Fruit fly (Drosophila melanogaster): ENCODE data around the gene Gr39a.

Gene Gr39a

DNA sequence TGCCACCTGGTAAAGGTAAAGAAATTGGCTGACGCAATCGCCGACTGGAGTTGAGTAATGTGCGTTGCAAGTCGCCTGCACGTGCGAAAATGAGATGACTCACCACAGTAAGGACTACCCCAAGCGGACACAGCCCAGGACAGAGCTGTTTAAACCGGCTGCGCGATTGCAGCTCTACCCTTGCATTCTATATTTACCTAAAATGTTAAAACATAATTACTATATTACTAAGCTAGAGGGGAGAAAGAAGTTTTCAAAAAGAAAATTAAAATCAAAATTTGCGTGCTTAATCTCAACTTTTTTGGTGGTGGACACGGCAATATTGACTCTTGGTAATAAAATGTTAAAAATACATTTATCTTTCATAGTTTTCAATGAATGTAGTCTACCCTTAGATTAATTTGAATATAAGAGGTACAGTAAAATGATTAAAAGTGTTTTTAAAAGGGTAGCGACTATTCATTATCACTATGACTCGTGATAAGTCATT lies 20.7 kb downstream of the Gr39a start:
- TF ChIP-seq psq (optimal IDR thresholded peaks at IDR 0.05) (no peak), h (optimal IDR thresholded peaks at IDR 0.05) (no peak), insv (optimal IDR thresholded peaks at IDR 0.05) (no peak), ttk (optimal IDR thresholded peaks at IDR 0.05) (no peak), Myc (optimal IDR thresholded peaks at IDR 0.05) (no peak), Sin3A (optimal IDR thresholded peaks at IDR 0.05) (no peak)

DNA sequence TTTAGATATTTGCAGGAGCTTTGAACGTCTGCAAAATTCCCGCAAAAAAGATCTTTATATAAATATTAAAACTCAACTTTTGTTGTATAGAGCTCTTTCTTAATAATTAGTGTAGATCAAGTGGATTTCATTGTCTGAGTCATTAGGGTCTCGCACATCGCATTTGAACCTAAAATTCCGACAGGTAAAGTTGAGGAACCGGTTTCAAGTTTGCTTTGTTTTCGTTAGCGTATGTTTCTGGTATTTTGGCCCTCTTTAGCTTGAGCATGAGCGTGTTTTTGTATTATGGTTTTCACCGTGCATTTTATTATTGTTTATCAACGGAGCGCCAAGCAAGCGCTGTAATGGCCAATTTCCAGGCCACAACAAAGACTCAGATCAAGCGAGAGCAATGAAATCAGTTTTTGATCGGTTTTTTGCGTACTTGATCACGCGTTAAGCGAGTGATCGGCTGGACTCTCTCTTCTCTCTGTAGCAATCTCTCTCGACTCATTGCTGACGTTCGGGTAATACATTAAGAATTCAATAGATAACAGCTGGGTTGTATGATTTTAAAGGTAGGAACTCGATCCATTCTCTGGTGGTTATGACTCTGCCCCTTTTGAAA lies 22.4 kb downstream of the Gr39a start:
- TF ChIP-seq h (optimal IDR thresholded peaks at IDR 0.05): no peak
- TF ChIP-seq insv (optimal IDR thresholded peaks at IDR 0.05): no peak
- no peak for TF ChIP-seq ttk (optimal IDR thresholded peaks at IDR 0.05)
- TF ChIP-seq Myc (optimal IDR thresholded peaks at IDR 0.05): no peak
- no peak for TF ChIP-seq psq (optimal IDR thresholded peaks at IDR 0.05)
- no peak for TF ChIP-seq Sin3A (optimal IDR thresholded peaks at IDR 0.05)

DNA sequence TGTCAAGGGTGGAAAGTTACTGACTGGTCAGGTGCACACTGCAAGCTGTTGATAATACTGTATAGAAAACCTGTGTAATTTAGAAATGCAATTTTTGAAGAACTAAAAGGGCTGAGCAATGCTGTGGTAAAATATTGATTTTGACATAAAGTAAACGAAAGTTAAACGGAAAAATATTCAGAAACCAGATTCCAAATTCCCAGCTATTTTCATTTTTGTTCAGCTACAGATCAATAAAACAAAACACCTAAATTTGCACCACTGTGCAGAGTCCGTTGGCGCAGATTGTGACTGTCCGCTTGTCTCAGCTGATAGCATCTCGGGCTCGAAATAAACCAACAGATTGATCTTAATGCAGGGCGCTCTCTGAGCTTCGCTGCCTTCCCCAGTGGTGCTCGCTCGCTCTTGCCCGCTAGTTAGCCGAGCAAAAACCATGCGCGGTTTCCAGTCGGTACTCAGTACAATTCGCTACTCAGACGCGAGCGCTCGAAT lies 23.4 kb downstream of the Gr39a start, which contains the start of gene CG46314:
Gene CG46314, plus strand, starts transcription at position 452 of the 492 bp plus-strand sequence.
- TF ChIP-seq Sin3A (optimal IDR thresholded peaks at IDR 0.05): no peak
- no peak for TF ChIP-seq ttk (optimal IDR thresholded peaks at IDR 0.05)
- no peak for TF ChIP-seq insv (optimal IDR thresholded peaks at IDR 0.05)
- TF ChIP-seq h (optimal IDR thresholded peaks at IDR 0.05): no peak

DNA sequence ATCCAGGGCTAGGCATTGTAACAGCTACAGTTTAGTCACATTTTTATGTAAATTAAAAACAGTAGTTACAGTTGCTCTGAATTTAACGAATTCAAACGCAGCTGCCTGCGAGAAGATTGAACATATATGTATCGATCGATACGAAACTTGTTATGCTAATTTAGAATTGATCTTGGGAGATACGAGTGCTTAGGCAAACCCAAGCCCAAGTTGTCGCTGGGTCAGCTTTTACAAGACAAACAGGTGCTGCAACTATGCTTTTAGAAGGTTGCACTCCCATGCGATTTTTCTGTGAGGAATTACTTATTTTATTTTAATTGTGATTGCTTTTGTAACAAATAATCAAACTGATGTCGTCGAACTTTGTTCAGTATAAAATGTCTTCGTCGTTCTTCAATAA lies 26.2 kb downstream of the Gr39a start:
- TF ChIP-seq insv (optimal IDR thresholded peaks at IDR 0.05): no peak
- TF ChIP-seq Sin3A (optimal IDR thresholded peaks at IDR 0.05): no peak
- no peak for TF ChIP-seq ttk (optimal IDR thresholded peaks at IDR 0.05)
- TF ChIP-seq h (optimal IDR thresholded peaks at IDR 0.05): no peak
- no peak for TF ChIP-seq Myc (optimal IDR thresholded peaks at IDR 0.05)
- TF ChIP-seq psq (optimal IDR thresholded peaks at IDR 0.05): no peak

DNA sequence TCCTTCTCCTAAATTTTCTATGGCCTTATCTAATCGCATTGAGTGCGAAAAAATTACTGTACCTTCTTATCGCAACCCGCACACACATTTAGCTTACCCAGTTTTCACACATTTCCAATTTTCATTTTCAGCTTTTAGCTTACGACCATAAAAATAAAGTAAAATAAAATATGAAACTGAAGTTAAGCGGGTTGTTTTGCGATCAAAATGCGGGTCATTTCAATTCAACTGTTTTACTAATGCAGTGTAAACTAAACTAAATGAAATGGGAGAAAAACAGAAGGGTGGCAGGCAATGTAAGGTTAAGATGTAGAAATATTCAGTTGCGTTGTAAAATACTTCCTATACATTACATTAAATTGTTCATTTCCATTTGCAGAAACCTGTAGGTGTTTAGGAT lies 31.6 kb downstream of the Gr39a start:
- no peak for TF ChIP-seq insv (optimal IDR thresholded peaks at IDR 0.05)

DNA sequence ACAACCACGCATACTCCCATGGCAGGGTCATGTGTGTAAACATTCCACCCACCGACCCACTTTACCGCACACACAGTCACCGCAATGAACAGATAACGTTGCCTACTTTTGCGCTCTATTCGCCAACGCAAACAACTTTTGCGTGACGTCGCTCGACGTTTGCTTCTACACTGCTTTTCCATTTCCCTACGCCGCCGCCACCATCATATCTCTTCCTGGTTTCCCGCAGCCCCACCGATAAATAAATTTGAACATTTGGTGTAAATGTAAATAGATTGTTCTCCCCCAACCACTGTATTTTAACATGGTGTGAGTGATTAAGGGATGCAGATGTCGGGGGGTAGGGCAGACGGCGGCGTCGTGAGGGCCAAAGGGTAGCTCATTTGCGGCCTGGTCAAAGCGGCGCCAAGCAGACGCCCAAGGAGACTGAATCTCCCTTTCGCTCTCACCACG lies 33.9 kb downstream of the Gr39a start:
- TF ChIP-seq h (optimal IDR thresholded peaks at IDR 0.05) (no peak), psq (optimal IDR thresholded peaks at IDR 0.05) (no peak), insv (optimal IDR thresholded peaks at IDR 0.05) (no peak), ttk (optimal IDR thresholded peaks at IDR 0.05) (no peak), Sin3A (optimal IDR thresholded peaks at IDR 0.05) (no peak)

DNA sequence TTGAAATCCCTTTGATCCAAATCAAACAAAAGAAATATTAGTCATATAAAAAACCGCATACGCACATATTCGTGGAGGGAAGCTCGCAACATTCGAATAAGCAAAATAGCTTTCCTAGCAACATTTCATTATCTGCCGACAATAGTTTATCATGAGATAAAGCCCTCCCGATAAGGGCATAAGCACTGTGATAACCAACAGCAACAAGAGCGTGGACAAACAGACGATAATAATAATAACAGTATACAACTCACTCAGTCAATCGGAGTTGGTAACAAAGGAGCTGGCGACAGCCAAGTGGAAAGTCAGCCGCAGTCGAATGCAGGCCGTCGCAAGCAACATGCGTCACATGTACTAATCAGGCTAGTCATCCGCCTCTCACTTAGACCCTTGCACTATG lies 38.8 kb downstream of the Gr39a start:
- TF ChIP-seq insv (optimal IDR thresholded peaks at IDR 0.05) (no peak), Myc (optimal IDR thresholded peaks at IDR 0.05) (no peak), ttk (optimal IDR thresholded peaks at IDR 0.05) (no peak), Sin3A (optimal IDR thresholded peaks at IDR 0.05) (no peak), h (optimal IDR thresholded peaks at IDR 0.05) (no peak)

DNA sequence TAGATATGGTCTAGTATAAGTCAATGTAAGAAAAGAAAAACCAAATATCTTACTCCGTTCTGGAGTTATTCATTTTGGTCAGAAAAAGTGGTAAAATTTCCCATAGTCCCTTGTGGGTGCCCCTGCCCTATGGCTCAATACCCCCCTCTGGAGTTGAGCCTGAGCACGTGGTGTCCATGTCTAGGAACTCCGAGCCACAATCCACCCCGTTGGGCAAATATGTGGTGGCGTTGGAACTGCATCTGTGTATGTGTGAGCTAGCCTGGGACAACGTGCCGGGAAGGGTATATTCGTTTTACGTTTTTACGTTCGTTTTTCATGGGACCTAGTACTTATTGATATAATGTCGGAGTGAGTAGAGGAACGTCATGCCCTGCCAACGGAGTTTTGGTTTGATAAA lies 40.3 kb downstream of the Gr39a start:
- TF ChIP-seq psq (optimal IDR thresholded peaks at IDR 0.05): no peak
- no peak for TF ChIP-seq ttk (optimal IDR thresholded peaks at IDR 0.05)
- TF ChIP-seq insv (optimal IDR thresholded peaks at IDR 0.05): no peak
- no peak for TF ChIP-seq Sin3A (optimal IDR thresholded peaks at IDR 0.05)
- no peak for TF ChIP-seq h (optimal IDR thresholded peaks at IDR 0.05)
- TF ChIP-seq Myc (optimal IDR thresholded peaks at IDR 0.05): no peak

DNA sequence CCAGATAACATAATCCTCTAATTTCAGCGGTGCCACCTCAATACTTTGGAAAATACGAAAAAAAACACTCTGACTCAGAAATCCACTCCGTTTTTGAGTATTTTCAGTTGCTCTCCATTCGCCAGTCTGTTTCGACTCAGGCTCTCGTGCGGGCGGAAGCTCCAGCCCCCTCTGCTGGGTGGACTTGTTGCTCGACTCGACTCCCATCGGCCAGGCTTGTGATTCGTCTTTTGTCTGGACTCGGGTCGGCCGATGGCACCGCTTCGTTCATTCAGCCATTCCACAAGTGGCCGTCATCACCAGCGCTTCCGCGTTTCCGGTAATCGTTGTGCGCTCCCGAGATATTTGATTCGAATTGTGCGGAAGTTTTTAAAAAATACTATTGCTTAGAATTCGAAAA lies 41.0 kb downstream of the Gr39a start, which contains the start of gene dimm:
Gene dimm, plus strand, starts transcription at position 255 of the 400 bp plus-strand sequence.
- TF ChIP-seq Myc (optimal IDR thresholded peaks at IDR 0.05): no peak
- no peak for TF ChIP-seq h (optimal IDR thresholded peaks at IDR 0.05)
- no peak for TF ChIP-seq ttk (optimal IDR thresholded peaks at IDR 0.05)

DNA sequence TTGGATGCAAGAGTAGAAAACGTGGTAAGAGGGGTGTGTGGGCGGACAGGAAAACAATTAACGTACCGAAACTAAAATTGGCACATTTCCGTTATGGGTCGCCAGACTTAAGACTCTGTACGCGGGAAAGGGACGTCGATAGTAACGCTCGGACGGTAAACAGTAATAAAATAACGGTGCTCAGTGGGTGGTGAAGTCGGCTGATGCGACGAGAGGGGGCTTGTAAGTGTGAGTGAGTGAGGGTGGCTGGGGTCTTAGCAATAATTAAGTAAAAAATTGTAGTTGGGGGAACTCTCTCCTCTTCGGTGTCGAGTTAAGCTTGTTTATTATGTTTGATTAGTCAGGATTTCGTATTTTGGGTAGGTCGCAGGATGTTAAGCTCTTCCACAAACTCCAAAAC lies 51.2 kb downstream of the Gr39a start:
- TF ChIP-seq h (optimal IDR thresholded peaks at IDR 0.05) (no peak), ttk (optimal IDR thresholded peaks at IDR 0.05) (no peak), insv (optimal IDR thresholded peaks at IDR 0.05) (no peak), psq (optimal IDR thresholded peaks at IDR 0.05) (no peak), Sin3A (optimal IDR thresholded peaks at IDR 0.05) (no peak), Myc (optimal IDR thresholded peaks at IDR 0.05) (no peak)

DNA sequence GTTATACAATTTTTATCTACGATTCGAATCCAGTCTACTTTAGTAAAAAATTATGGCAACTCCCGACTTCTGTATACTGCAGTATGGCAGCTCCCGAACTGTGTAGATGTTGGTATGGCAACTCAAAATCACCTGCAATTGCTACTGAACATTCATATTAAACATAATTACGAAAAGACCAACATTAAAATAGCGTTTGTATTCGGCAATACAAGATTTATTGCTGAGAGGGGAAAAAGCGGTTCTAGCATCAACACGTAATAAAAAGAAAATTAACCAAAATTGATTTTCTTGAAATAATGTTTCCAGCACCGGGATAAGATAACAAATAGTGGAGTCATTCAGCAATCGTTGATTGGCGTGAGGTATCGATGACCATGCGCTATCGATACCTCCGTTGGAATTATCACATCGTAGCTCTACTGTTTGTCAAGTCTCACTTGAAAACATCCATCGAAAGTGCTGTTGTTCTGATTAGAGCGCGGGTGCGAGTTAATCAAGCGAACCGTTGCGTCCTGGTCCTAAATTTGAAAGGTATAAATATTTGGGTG lies 53.7 kb downstream of the Gr39a start, which contains the start of gene Tsp39D:
Gene Tsp39D, plus strand, starts transcription at position 405 of the 551 bp plus-strand sequence.
- TF ChIP-seq insv (optimal IDR thresholded peaks at IDR 0.05): no peak
- TF ChIP-seq Myc (optimal IDR thresholded peaks at IDR 0.05): no peak
- TF ChIP-seq psq (optimal IDR thresholded peaks at IDR 0.05): no peak
